Worm (Caenorhabditis elegans) whole organism, late embryonic: ENCODE results near the gene R107.9.

ENCODE experiments used
- C08G9.2 ChIP-seq: sonication (generic microtip); optimal IDR thresholded peaks from 2 replicates; lab custom pipeline; 2016; ENCODE audit warnings: mild to moderate bottlenecking, missing genetic modification characterization, moderate library complexity, missing compliant biosample characterization
- F13H6.1 ChIP-seq: sonication (generic microtip); optimal IDR thresholded peaks from 2 replicates; lab custom pipeline; 2016; ENCODE audit warnings: missing genetic modification characterization, missing compliant biosample characterization
- tbx-2 ChIP-seq: sonication (generic microtip); optimal IDR thresholded peaks from 2 replicates; lab custom pipeline; 2016; ENCODE audit warnings: missing genetic modification characterization, missing compliant biosample characterization
- zip-5 ChIP-seq: sonication (generic microtip); optimal IDR thresholded peaks from 2 replicates; lab custom pipeline; 2016; ENCODE audit warnings: missing genetic modification characterization, missing compliant biosample characterization

- TF ChIP-seq C08G9.2 (tag; lab: Kevin White, UChicago) (no peak), F13H6.1 (tag; lab: Kevin White, UChicago) (no peak), zip-5 (no peak), tbx-2 (no peak)
These were observed 14.0 kb downstream of the R107.9 start for ce11 chrIII:9051714-9052113.
